Fruit fly (Drosophila melanogaster): ENCODE results near the gene obe.

DNA sequence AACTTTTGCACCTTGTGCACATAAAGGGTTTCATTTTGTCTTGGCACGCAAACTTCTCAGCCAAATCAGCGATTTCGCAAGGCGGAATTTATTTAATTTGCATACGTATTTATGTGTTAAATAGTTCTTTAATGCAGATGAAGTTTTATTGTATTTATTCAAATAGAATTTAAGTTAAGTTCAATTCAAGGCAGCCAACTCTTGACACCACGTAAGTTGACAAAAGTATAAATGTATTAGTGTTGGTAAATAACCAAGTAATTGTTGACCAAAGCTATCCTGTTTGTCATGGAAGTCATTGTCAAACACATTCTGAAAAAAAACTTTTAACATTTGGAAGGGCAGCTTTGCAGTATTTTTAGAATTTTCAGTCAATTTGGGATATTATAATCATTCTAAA lies 8.5 kb downstream of the obe start, which contains the start of gene maca:
- TF ChIP-seq CG31627 (GFP tag; optimal IDR thresholded peaks at IDR 0.05) (no peak), net (GFP tag; optimal IDR thresholded peaks at IDR 0.05) (no peak), CG1621 (tag; optimal IDR thresholded peaks at IDR 0.05) (no peak), spab (GFP tag; optimal IDR thresholded peaks at IDR 0.05) (no peak), Met (GFP tag; optimal IDR thresholded peaks at IDR 0.05) (no peak), dsx (GFP tag; optimal IDR thresholded peaks at IDR 0.05; ENCODE audit: poor library complexity, severe bottlenecking) (no peak), Sox14 (GFP tag; optimal IDR thresholded peaks at IDR 0.05) (no peak), CG8119 (GFP tag; IDR thresholded peaks at IDR 0.05) (no peak)

Measured in whole organism, prepupa.